Fruit fly (Drosophila melanogaster) whole organism, prepupa: Measurements from ENCODE around the gene svp.

Experiments used
- CG10669 ChIP-seq: fragments of 200-800 bp; sonication (Bioruptor generic); optimal IDR thresholded peaks from 3 replicates; lab custom pipeline; 2018; ENCODE audit warnings: missing biosample characterization, mild to moderate bottlenecking, missing genetic modification characterization, moderate library complexity
- CG32006 ChIP-seq: fragments of 200-800 bp; sonication (Bioruptor generic); optimal IDR thresholded peaks from 3 replicates; lab custom pipeline; 2017; ENCODE audit warnings: missing biosample characterization, mild to moderate bottlenecking, missing genetic modification characterization
- CG6163 ChIP-seq: fragments of 200-800 bp; sonication (Bioruptor generic); IDR thresholded peaks from 3 replicates; pipeline ENCODE4 v1.3.6; 2022; ENCODE audit warnings: missing biosample characterization, missing genetic modification characterization
- CG6808 ChIP-seq: fragments of 200-800 bp; sonication (Bioruptor generic); optimal IDR thresholded peaks from 3 replicates; lab custom pipeline; 2017; ENCODE audit warnings: missing biosample characterization, missing genetic modification characterization, mild to moderate bottlenecking, moderate library complexity, missing genetic modification reagents
- CG7368 ChIP-seq: fragments of 200-800 bp; sonication (Bioruptor generic); optimal IDR thresholded peaks from 3 replicates; lab custom pipeline; 2016; ENCODE audit warnings: missing biosample characterization, missing genetic modification characterization
- CG8119 ChIP-seq: fragments of 200-800 bp; sonication (Bioruptor generic); IDR thresholded peaks from 3 replicates; pipeline ENCODE4 v1.3.6; 2022; ENCODE audit warnings: missing biosample characterization, missing genetic modification characterization
- CG8319 ChIP-seq: fragments of 200-800 bp; sonication (Bioruptor generic); optimal IDR thresholded peaks from 3 replicates; lab custom pipeline; 2016; ENCODE audit warnings: missing biosample characterization, missing genetic modification characterization
- Ets21C ChIP-seq: fragments of 200-800 bp; sonication (Bioruptor generic); optimal IDR thresholded peaks from 3 replicates; lab custom pipeline; 2016; ENCODE audit warnings: missing biosample characterization, missing genetic modification characterization
- Gug ChIP-seq: fragments of 200-800 bp; sonication (Bioruptor generic); IDR thresholded peaks from 2 replicates; pipeline ENCODE4 v1.3.6; 2022; ENCODE audit warnings: missing biosample characterization, missing genetic modification characterization
- Hr4 ChIP-seq: fragments of 200-800 bp; sonication (Bioruptor generic); optimal IDR thresholded peaks from 3 replicates; lab custom pipeline; 2016; ENCODE audit warnings: missing biosample characterization, missing genetic modification characterization
- Smox ChIP-seq: fragments of 200-800 bp; sonication (Bioruptor generic); optimal IDR thresholded peaks from 3 replicates; lab custom pipeline; 2016; ENCODE audit warnings: missing biosample characterization, missing genetic modification characterization
- achi ChIP-seq: fragments of 200-800 bp; sonication (Bioruptor generic); optimal IDR thresholded peaks from 3 replicates; lab custom pipeline; 2016; ENCODE audit warnings: missing biosample characterization, missing genetic modification characterization
- svp ChIP-seq: fragments of 200-800 bp; sonication (Bioruptor generic); peaks from one replicate; lab custom pipeline; 2016; ENCODE audit warnings: missing biosample characterization, missing genetic modification characterization

- TF ChIP-seq Hr4 (GFP tag; lab: Kevin White, UChicago), result no peak
- TF ChIP-seq CG8319 (GFP tag; lab: Kevin White, UChicago), result no peak
- no peak for TF ChIP-seq CG6163 (GFP tag; lab: Robert Waterston, UW)
- no peak for TF ChIP-seq Smox (GFP tag; lab: Kevin White, UChicago)
- no peak for TF ChIP-seq achi (GFP tag; lab: Kevin White, UChicago)
- no peak for TF ChIP-seq CG10669 (GFP tag; lab: Kevin White, UChicago)
- no peak for TF ChIP-seq Gug (GFP tag; lab: Robert Waterston, UW)
- no peak for TF ChIP-seq CG6808 (GFP tag; lab: Kevin White, UChicago)
- TF ChIP-seq Ets21C (GFP tag; lab: Kevin White, UChicago), result no peak
- no peak for TF ChIP-seq CG32006 (GFP tag; lab: Kevin White, UChicago)
- TF ChIP-seq CG7368, result no peak
- TF ChIP-seq CG8119 (GFP tag; lab: Robert Waterston, UW), result no peak
- no peak for TF ChIP-seq svp (GFP tag; lab: Kevin White, UChicago)
Observed at dm6 chr3R:12260669-12261068, 2.1 kb downstream of the svp start, which contains the start of gene CG44038.
